Fruit fly (Drosophila melanogaster): ENCODE results near the gene CG42367.
A peak's percentile ranks its signal among the peaks of the same experiment; 100 is the strongest.

DNA sequence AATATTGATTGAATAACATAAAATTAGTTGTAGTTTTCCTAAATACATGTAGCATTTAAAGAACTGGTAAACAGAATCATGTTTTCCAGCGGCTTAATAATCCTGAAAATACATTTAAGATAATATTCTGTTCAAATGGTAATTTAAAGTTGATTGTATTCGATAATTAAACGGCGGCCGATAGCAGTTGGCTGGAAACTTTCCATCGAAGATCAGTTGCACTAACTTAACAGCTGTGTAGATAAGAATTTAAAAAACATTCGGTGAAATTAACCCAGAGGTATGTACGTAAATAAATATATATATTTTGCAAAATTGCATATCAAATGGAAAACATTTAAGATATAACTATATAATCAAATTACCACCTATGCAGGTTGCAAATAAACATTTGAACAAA, 10.4 kb upstream of the CG42367 start, which contains the start of gene CG4594:
- TF ChIP-seq Rel (GFP tag; optimal IDR thresholded peaks at IDR 0.05) (no peak), Rel (tag; optimal IDR thresholded peaks at IDR 0.05) (no peak), OdsH (GFP tag; optimal IDR thresholded peaks at IDR 0.05) (no peak), h (GFP tag; optimal IDR thresholded peaks at IDR 0.05) (no peak), usp (GFP tag; optimal IDR thresholded peaks at IDR 0.05) (no peak), dl (GFP tag; optimal IDR thresholded peaks at IDR 0.05; ENCODE audit: insufficient read depth in 1 of 2, partially characterized antibody in 2 of 2) (no peak), Jra (GFP tag; optimal IDR thresholded peaks at IDR 0.05) (no peak), br (GFP tag; optimal IDR thresholded peaks at IDR 0.05) (no peak), pan (optimal IDR thresholded peaks at IDR 0.05) (no peak), Hr78 (GFP tag; optimal IDR thresholded peaks at IDR 0.05) (no peak), sage (GFP tag; optimal IDR thresholded peaks at IDR 0.05) (peak; percentile 41), Sp1 (GFP tag; optimal IDR thresholded peaks at IDR 0.05) (no peak), Dfd (GFP tag; optimal IDR thresholded peaks at IDR 0.05) (no peak)

All from whole organism, wandering third instar larva.